Fruit fly (Drosophila melanogaster): ENCODE measurements around the gene Oseg5.

Oseg5 gene

DNA sequence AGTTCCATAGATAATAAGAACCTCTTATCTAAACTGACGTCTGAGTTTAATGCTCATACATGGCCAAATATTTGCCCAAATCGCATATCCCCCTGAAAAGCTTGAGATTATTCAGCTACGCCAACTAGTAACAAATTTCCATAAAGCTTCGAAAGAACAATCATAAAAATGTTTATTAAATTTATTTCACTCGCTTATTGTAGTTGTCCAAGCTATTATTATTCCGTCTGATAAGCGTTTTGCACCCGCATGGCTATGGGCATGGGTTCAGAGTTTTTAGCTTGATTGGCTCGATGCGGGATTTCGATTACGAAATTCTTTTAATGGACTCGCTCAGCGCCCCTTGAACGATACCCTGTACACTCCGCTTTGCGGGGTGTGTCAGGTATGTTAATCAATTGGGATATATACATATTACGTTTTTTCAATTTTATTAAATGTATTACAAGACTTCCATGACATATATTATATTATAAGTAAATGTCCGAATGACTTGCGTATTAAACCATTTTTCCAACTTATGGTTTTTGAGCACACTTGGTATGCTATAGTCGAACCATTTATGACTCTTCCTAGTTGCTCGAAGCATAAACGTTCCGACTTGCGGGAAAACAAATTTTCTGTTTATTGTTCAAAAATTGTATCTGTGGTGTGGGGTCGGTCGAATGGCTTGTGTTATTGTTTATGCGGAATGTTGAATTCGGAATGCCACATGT lies 29.9 kb downstream of the Oseg5 start (continued):
- TF ChIP-seq kay (GFP tag; optimal IDR thresholded peaks at IDR 0.05): peak; percentile 92
- TF ChIP-seq CG4328 (GFP tag; optimal IDR thresholded peaks at IDR 0.05): peak; percentile 88
- TF ChIP-seq abd-A (tag; optimal IDR thresholded peaks at IDR 0.05): peak; percentile 92
- peak; percentile 92 for TF ChIP-seq wdn (GFP tag; IDR thresholded peaks at IDR 0.05)
- peak; percentile 93 for TF ChIP-seq ATbp (GFP tag; optimal IDR thresholded peaks at IDR 0.05)
- peak; percentile 89 for TF ChIP-seq ewg (GFP tag; optimal IDR thresholded peaks at IDR 0.05)
- peak; percentile 88 for TF ChIP-seq Six4 (GFP tag; optimal IDR thresholded peaks at IDR 0.05)
- peak; percentile 85 for TF ChIP-seq CG10274 (GFP tag; optimal IDR thresholded peaks at IDR 0.05)
- peak; percentile 69 for TF ChIP-seq Atf-2 (GFP tag; optimal IDR thresholded peaks at IDR 0.05)
- TF ChIP-seq CG10431 (GFP tag; optimal IDR thresholded peaks at IDR 0.05): peak; percentile 77
- peak; percentile 91 for TF ChIP-seq CG10959 (GFP tag; IDR thresholded peaks at IDR 0.05)
- TF ChIP-seq ci (GFP tag; IDR thresholded peaks at IDR 0.05): peak; percentile 96
- peak; percentile 69 for TF ChIP-seq CG1024 (GFP tag; IDR thresholded peaks at IDR 0.05)
- peak; percentile 95 for TF ChIP-seq CG4424 (GFP tag; optimal IDR thresholded peaks at IDR 0.05)
- peak; percentile 94 for TF ChIP-seq CG12942 (GFP tag; optimal IDR thresholded peaks at IDR 0.05)
- TF ChIP-seq hb (GFP tag; IDR thresholded peaks at IDR 0.05; ENCODE audit: partially characterized antibody): peak; percentile 70; the same call in 2 of the 3 replicates
- TF ChIP-seq nom (GFP tag; optimal IDR thresholded peaks at IDR 0.05): peak; percentile 26
- peak; percentile 96 for TF ChIP-seq CG17829 (tag; optimal IDR thresholded peaks at IDR 0.05)
- peak; percentile 62 for TF ChIP-seq ac (GFP tag; optimal IDR thresholded peaks at IDR 0.05)
- peak; percentile 48 for TF ChIP-seq sima (GFP tag; optimal IDR thresholded peaks at IDR 0.05)
- peak; percentile 95 for TF ChIP-seq tap (tag; optimal IDR thresholded peaks at IDR 0.05)
- peak; percentile 15 for TF ChIP-seq NC2α (GFP tag; optimal IDR thresholded peaks at IDR 0.05)
- peak; percentile 86 for TF ChIP-seq trem (tag; optimal IDR thresholded peaks at IDR 0.05)
- TF ChIP-seq pfk (GFP tag; optimal IDR thresholded peaks at IDR 0.05): no peak
- peak; percentile 93 for TF ChIP-seq CG17568 (GFP tag; optimal IDR thresholded peaks at IDR 0.05)
- TF ChIP-seq CG12236 (GFP tag; optimal IDR thresholded peaks at IDR 0.05): peak; percentile 47
- TF ChIP-seq fd102C (GFP tag; optimal IDR thresholded peaks at IDR 0.05): peak; percentile 65
- TF ChIP-seq Neu2 (GFP tag; optimal IDR thresholded peaks at IDR 0.05; ENCODE audit: borderline replicate concordance): no peak
- peak; percentile 61; the same call in 1 of the 3 replicates for TF ChIP-seq z (GFP tag; IDR thresholded peaks at IDR 0.05)
- peak; percentile 85 for TF ChIP-seq Taf1 (GFP tag; IDR thresholded peaks at IDR 0.05)
- TF ChIP-seq Camta (GFP tag; optimal IDR thresholded peaks at IDR 0.05): peak; percentile 74
- TF ChIP-seq CG31388 (GFP tag; optimal IDR thresholded peaks at IDR 0.05): peak; percentile 89
- peak; percentile 81 for TF ChIP-seq Deaf1 (tag; optimal IDR thresholded peaks at IDR 0.05)
- peak; percentile 43 for TF ChIP-seq ERR (GFP tag; optimal IDR thresholded peaks at IDR 0.05)
- peak; percentile 80; the same call in 2 of the 3 replicates for TF ChIP-seq mld (GFP tag; IDR thresholded peaks at IDR 0.05; ENCODE audit: partially characterized antibody)
- TF ChIP-seq Aef1 (GFP tag; IDR thresholded peaks at IDR 0.05): peak; percentile 93
- TF ChIP-seq gcm (GFP tag; optimal IDR thresholded peaks at IDR 0.05): peak; percentile 98
- peak; percentile 94 for TF ChIP-seq otp (GFP tag; IDR thresholded peaks at IDR 0.05)
- peak; percentile 58 for TF ChIP-seq grn (GFP tag; optimal IDR thresholded peaks at IDR 0.05)
- peak; percentile 90 for TF ChIP-seq CG4820 (GFP tag; optimal IDR thresholded peaks at IDR 0.05)
- peak; percentile 88 for TF ChIP-seq tna (GFP tag; IDR thresholded peaks at IDR 0.05; ENCODE audit: partially characterized antibody)
- TF ChIP-seq CG7987 (GFP tag; optimal IDR thresholded peaks at IDR 0.05): peak; percentile 88
- peak; percentile 93 for TF ChIP-seq H2.0 (GFP tag; IDR thresholded peaks at IDR 0.05)
- peak; percentile 91 for TF ChIP-seq Fer2 (tag; optimal IDR thresholded peaks at IDR 0.05)
- TF ChIP-seq trh (GFP tag; optimal IDR thresholded peaks at IDR 0.05): peak; percentile 84
- TF ChIP-seq CG32772 (GFP tag; IDR thresholded peaks at IDR 0.05): peak; percentile 94
- peak; percentile 96 for TF ChIP-seq nmo (GFP tag; optimal IDR thresholded peaks at IDR 0.05)
- peak; percentile 12 for TF ChIP-seq Dp (GFP tag; optimal IDR thresholded peaks at IDR 0.05)
- peak; percentile 91 for TF ChIP-seq CG3407 (GFP tag; optimal IDR thresholded peaks at IDR 0.05)

All from whole organism, embryonic.